Worm (Caenorhabditis elegans) whole organism, L1 larva: ENCODE results near the gene nep-13.
A peak's percentile ranks its signal among the peaks of the same experiment; 100 is the strongest.

ENCODE experiments used
- C16A3.4 ChIP-seq: fragments of 150-350 bp; optimal IDR thresholded peaks from 2 replicates; lab custom pipeline; 2014; ENCODE audit warnings: missing biosample characterization, missing genetic modification characterization
- aly-2 ChIP-seq: fragments of 150-350 bp; optimal IDR thresholded peaks from 2 replicates; lab custom pipeline; 2014; ENCODE audit warnings: missing biosample characterization, missing genetic modification characterization
- efl-1 ChIP-seq, 4 experiments: fragments of 150-350 bp; optimal IDR thresholded peaks in 3 of 4; peaks in 1 of 4; 1 replicate in 1 of 4; 2 replicates in 3 of 4; lab custom pipeline; 2014; ENCODE audit warnings: missing biosample characterization in 2 of 4, missing genetic modification characterization in 2 of 4, missing genetic modification reagents in 2 of 4
- egl-27 ChIP-seq, 2 experiments: fragments of 150-350 bp in 1 of 2; sonication (generic microtip); optimal IDR thresholded peaks; 3 replicates each; lab custom pipeline; 2017 to 2018; ENCODE audit warnings: missing biosample characterization in 2 of 2, missing genetic modification characterization in 2 of 2, missing genetic modification reagents in 2 of 2
- elt-2 ChIP-seq: sonication (generic microtip); optimal IDR thresholded peaks from 2 replicates; lab custom pipeline; 2016; ENCODE audit warnings: missing genetic modification characterization, mild to moderate bottlenecking, inconsistent platforms, missing compliant biosample characterization, missing genetic modification reagents
- elt-3 ChIP-seq, 6 experiments: fragments of 150-350 bp in 1 of 6; sonication (generic microtip); optimal IDR thresholded peaks; 2 replicates each; lab custom pipeline; 2017 to 2018; ENCODE audit warnings: missing biosample characterization in 6 of 6, missing genetic modification characterization in 6 of 6, inconsistent platforms in 1 of 6
- ets-5 ChIP-seq: fragments of 200-800 bp; sonication (Bioruptor generic); IDR thresholded peaks from 2 replicates; pipeline ENCODE4 v1.3.6; 2022; ENCODE audit warnings: missing genetic modification characterization, missing compliant biosample characterization
- fkh-10 ChIP-seq: sonication (generic microtip); optimal IDR thresholded peaks from 2 replicates; lab custom pipeline; 2017; ENCODE audit warnings: missing biosample characterization, missing genetic modification reagents, missing genetic modification characterization
- fkh-4 ChIP-seq: sonication (generic microtip); optimal IDR thresholded peaks from 2 replicates; lab custom pipeline; 2016; ENCODE audit warnings: missing compliant biosample characterization, missing genetic modification characterization, borderline replicate concordance
- hlh-17 ChIP-seq: fragments of 200-800 bp; sonication (Bioruptor generic); optimal IDR thresholded peaks from 2 replicates; lab custom pipeline; 2018; ENCODE audit warnings: missing genetic modification characterization, mild to moderate bottlenecking, missing compliant biosample characterization, moderate library complexity, borderline replicate concordance
- irx-1 ChIP-seq: sonication (generic microtip); optimal IDR thresholded peaks from 2 replicates; lab custom pipeline; 2016; ENCODE audit warnings: missing genetic modification characterization, missing compliant biosample characterization
- isw-1 ChIP-seq: fragments of 200-800 bp; sonication (Bioruptor generic); IDR thresholded peaks from 2 replicates; pipeline ENCODE4 v1.3.6; 2022; ENCODE audit warnings: missing genetic modification characterization, missing compliant biosample characterization
- jun-1 ChIP-seq: fragments of 150-350 bp; optimal IDR thresholded peaks from 2 replicates; lab custom pipeline; 2014; ENCODE audit warnings: missing biosample characterization, missing genetic modification reagents, missing genetic modification characterization
- lin-13 ChIP-seq: fragments of 150-350 bp; optimal IDR thresholded peaks from 2 replicates; lab custom pipeline; 2014; ENCODE audit warnings: missing biosample characterization, missing genetic modification reagents, missing genetic modification characterization
- lin-14 ChIP-seq: fragments of 200-800 bp; sonication (Bioruptor generic); optimal IDR thresholded peaks from 2 replicates; lab custom pipeline; 2018; ENCODE audit warnings: mild to moderate bottlenecking, missing genetic modification characterization, moderate library complexity, missing compliant biosample characterization
- lin-15B ChIP-seq: fragments of 150-350 bp; sonication (generic microtip); optimal IDR thresholded peaks from 3 replicates; lab custom pipeline; 2014; ENCODE audit warnings: missing biosample characterization, missing genetic modification characterization
- lir-3 ChIP-seq: sonication (generic microtip); optimal IDR thresholded peaks from 2 replicates; lab custom pipeline; 2016; ENCODE audit warnings: mild to moderate bottlenecking, missing genetic modification characterization, moderate library complexity, missing compliant biosample characterization; ENCODE audit not compliant: poor library complexity
- lsy-2 ChIP-seq, 2 experiments: fragments of 150-350 bp; optimal IDR thresholded peaks; 2 replicates each; lab custom pipeline; 2014; ENCODE audit warnings: missing biosample characterization in 2 of 2, missing genetic modification characterization in 2 of 2
- mdl-1 ChIP-seq, 2 experiments: fragments of 150-350 bp; optimal IDR thresholded peaks; 2 replicates each; lab custom pipeline; 2014 to 2017; ENCODE audit warnings: missing biosample characterization in 2 of 2, missing genetic modification characterization in 2 of 2, inconsistent platforms in 1 of 2
- mef-2 ChIP-seq: fragments of 150-350 bp; optimal IDR thresholded peaks from 2 replicates; lab custom pipeline; 2014; ENCODE audit warnings: missing biosample characterization, missing genetic modification characterization
- nhr-11 ChIP-seq: fragments of 150-350 bp; optimal IDR thresholded peaks from 2 replicates; lab custom pipeline; 2014; ENCODE audit warnings: missing biosample characterization, missing genetic modification characterization
- nhr-19 ChIP-seq: fragments of 200-800 bp; sonication (Bioruptor generic); conservative IDR thresholded peaks from 2 replicates; pipeline ENCODE4 v1.3.6; 2022; ENCODE audit warnings: missing genetic modification characterization, missing compliant biosample characterization
- nhr-20 ChIP-seq: sonication (generic microtip); optimal IDR thresholded peaks from 2 replicates; lab custom pipeline; 2016; ENCODE audit warnings: mild to moderate bottlenecking, missing genetic modification characterization, missing compliant biosample characterization
- nhr-28 ChIP-seq: fragments of 150-350 bp; optimal IDR thresholded peaks from 2 replicates; lab custom pipeline; 2014; ENCODE audit warnings: missing biosample characterization, missing genetic modification characterization
- nhr-47 ChIP-seq: sonication (generic microtip); optimal IDR thresholded peaks from 2 replicates; lab custom pipeline; 2016; ENCODE audit warnings: mild to moderate bottlenecking, missing genetic modification characterization, moderate library complexity, missing compliant biosample characterization
- nhr-71 ChIP-seq: sonication (generic microtip); optimal IDR thresholded peaks from 2 replicates; lab custom pipeline; 2016; ENCODE audit warnings: mild to moderate bottlenecking, missing genetic modification characterization, moderate library complexity, missing compliant biosample characterization
- nhr-77 ChIP-seq: fragments of 150-350 bp; optimal IDR thresholded peaks from 2 replicates; lab custom pipeline; 2014; ENCODE audit warnings: missing biosample characterization, missing genetic modification characterization
- nhr-85 ChIP-seq: sonication (generic microtip); peaks from one replicate; lab custom pipeline; 2016; ENCODE audit warnings: missing genetic modification characterization, inconsistent platforms, missing compliant biosample characterization
- pag-3 ChIP-seq: sonication (generic microtip); optimal IDR thresholded peaks from 2 replicates; lab custom pipeline; 2017; ENCODE audit warnings: missing genetic modification characterization, mild to moderate bottlenecking, missing compliant biosample characterization, antibody characterized with exemption, borderline replicate concordance; ENCODE audit not compliant: insufficient read depth
- rnt-1 ChIP-seq: sonication (generic microtip); optimal IDR thresholded peaks from 2 replicates; lab custom pipeline; 2016; ENCODE audit warnings: mild to moderate bottlenecking, missing genetic modification characterization, moderate library complexity, missing compliant biosample characterization
- snpc-4 ChIP-seq: fragments of 150-350 bp; optimal IDR thresholded peaks from 2 replicates; lab custom pipeline; 2014; ENCODE audit warnings: missing biosample characterization, missing genetic modification characterization
- snu-23 ChIP-seq: sonication (generic microtip); optimal IDR thresholded peaks from 2 replicates; lab custom pipeline; 2016; ENCODE audit warnings: missing genetic modification characterization, missing compliant biosample characterization
- unc-130 ChIP-seq: fragments of 150-350 bp; optimal IDR thresholded peaks from 2 replicates; lab custom pipeline; 2017; ENCODE audit warnings: missing biosample characterization, missing genetic modification characterization, inconsistent platforms
- ztf-4 ChIP-seq: fragments of 150-350 bp; optimal IDR thresholded peaks from 2 replicates; lab custom pipeline; 2014; ENCODE audit warnings: missing biosample characterization, missing genetic modification characterization

The nep-13 gene

ce11 chrII:3297914-3298313 is 15.5 kb downstream of the nep-13 start, which contains the start of gene btb-18:
btb-18 (plus strand) TSS chrII:3298214.
- TF ChIP-seq mdl-1 (tag; optimal IDR thresholded peaks at IDR 0.05; lab: Kevin White, UChicago) (no peak), nhr-20 (tag; lab: Kevin White, UChicago) (no peak), hlh-17 (GFP tag; lab: Kevin White, UChicago) (no peak), lin-15B (tag; lab: Kevin White, UChicago) (no peak), nhr-11 (no peak), egl-27 (tag; optimal IDR thresholded peaks at IDR 0.05; lab: Kevin White, UChicago) (no peak), irx-1 (no peak), nhr-77 (tag; lab: Kevin White, UChicago) (no peak), snpc-4 (tag; lab: Kevin White, UChicago) (no peak), aly-2 (no peak), fkh-4 (tag; lab: Kevin White, UChicago) (no peak)

ce11 chrII:3299457-3299856 is 17.0 kb downstream of the nep-13 start, which contains the start of gene btb-22:
btb-22 (plus strand) TSS chrII:3299757.
- TF ChIP-seq unc-130 (tag; lab: Kevin White, UChicago), result no peak
- TF ChIP-seq efl-1 (optimal IDR thresholded peaks at IDR 0.05; lab: Kevin White, UChicago), result no peak
- peak in 1 of 2 experiments; percentile 66 for TF ChIP-seq efl-1 (GFP tag; optimal IDR thresholded peaks at IDR 0.05 in 1 of 2; lab: Kevin White, UChicago)
- TF ChIP-seq, all 84 proteins: peak for 1

- TF ChIP-seq snu-23 (GFP tag; lab: Kevin White, UChicago), result peak; percentile 33
- TF ChIP-seq lir-3 (tag; lab: Kevin White, UChicago), result no peak
- no peak for TF ChIP-seq fkh-4 (tag; lab: Kevin White, UChicago)
- TF ChIP-seq elt-3 (tag; optimal IDR thresholded peaks at IDR 0.05; lab: Kevin White, UChicago), result peak in 1 of 6 experiments; percentile 4
- TF ChIP-seq ztf-4 (tag; lab: Kevin White, UChicago), result no peak
- peak; percentile 45 for TF ChIP-seq lin-14 (GFP tag; lab: Kevin White, UChicago)
- peak in 1 of 2 experiments; percentile 23 for TF ChIP-seq lsy-2 (tag; optimal IDR thresholded peaks at IDR 0.05; lab: Kevin White, UChicago)
- peak; percentile 16 for TF ChIP-seq nhr-47 (tag; lab: Kevin White, UChicago)
- peak; percentile 75 for TF ChIP-seq nhr-85 (tag; lab: Kevin White, UChicago)
- peak; percentile 10 for TF ChIP-seq nhr-71 (tag; lab: Kevin White, UChicago)
- peak; percentile 12 to 16 for TF ChIP-seq efl-1 (optimal IDR thresholded peaks at IDR 0.05; lab: Kevin White, UChicago)
- TF ChIP-seq efl-1 (GFP tag; optimal IDR thresholded peaks at IDR 0.05 in 1 of 2; lab: Kevin White, UChicago), result peak in 1 of 2 experiments; percentile 14
- peak; percentile 56 for TF ChIP-seq nhr-19
Measured at ce11 chrII:3303582-3303981, 21.1 kb downstream of the nep-13 start.

- TF ChIP-seq mef-2 (tag; lab: Kevin White, UChicago) (no peak), elt-2 (tag; lab: Kevin White, UChicago) (peak; percentile 50), fkh-10 (no peak), efl-1 (optimal IDR thresholded peaks at IDR 0.05; lab: Kevin White, UChicago) (no peak), efl-1 (GFP tag; optimal IDR thresholded peaks at IDR 0.05 in 1 of 2; lab: Kevin White, UChicago) (no peak), jun-1 (tag; lab: Kevin White, UChicago) (no peak), egl-27 (tag; optimal IDR thresholded peaks at IDR 0.05; lab: Kevin White, UChicago) (no peak), isw-1 (GFP tag; lab: Robert Waterston, UW) (no peak), lsy-2 (tag; optimal IDR thresholded peaks at IDR 0.05; lab: Kevin White, UChicago) (no peak), C16A3.4 (tag; lab: Kevin White, UChicago) (no peak), rnt-1 (tag; lab: Kevin White, UChicago) (peak; percentile 16)
Measured at ce11 chrII:3310957-3311657, 28.7 kb downstream of the nep-13 start.

- TF ChIP-seq nhr-11 (no peak), efl-1 (optimal IDR thresholded peaks at IDR 0.05; lab: Kevin White, UChicago) (no peak), efl-1 (GFP tag; optimal IDR thresholded peaks at IDR 0.05 in 1 of 2; lab: Kevin White, UChicago) (no peak), lin-13 (GFP tag; lab: Kevin White, UChicago) (no peak), nhr-28 (no peak), pag-3 (no peak), ets-5 (GFP tag; lab: Robert Waterston, UW) (no peak)
Measured at ce11 chrII:3313442-3313841, 31.0 kb downstream of the nep-13 start, which contains the start of gene F39E9.6. F39E9.6 (minus strand) TSS chrII:3313542.
